Fruit fly (Drosophila melanogaster) whole organism, pupa: ENCODE data around the gene Rab3-GEF.

Experiments
- CG10348 ChIP-seq: fragments of 200-800 bp; sonication (Bioruptor generic); IDR thresholded peaks from 2 replicates; pipeline ENCODE4 v1.3.6; 2022; ENCODE audit warnings: missing biosample characterization, missing genetic modification characterization
- CG12605 ChIP-seq: fragments of 200-800 bp; sonication (Bioruptor generic); IDR thresholded peaks from 2 replicates; pipeline ENCODE4 v1.3.6; 2022; ENCODE audit warnings: missing biosample characterization, missing genetic modification characterization
- CG13204 ChIP-seq: fragments of 200-800 bp; sonication (Bioruptor generic); optimal IDR thresholded peaks from 2 replicates; lab custom pipeline; 2018; ENCODE audit warnings: missing biosample characterization, mild to moderate bottlenecking, missing genetic modification characterization, moderate library complexity
- CG17806 ChIP-seq: fragments of 200-800 bp; sonication (Bioruptor generic); optimal IDR thresholded peaks from 2 replicates; lab custom pipeline; 2018; ENCODE audit warnings: missing biosample characterization, mild to moderate bottlenecking, missing genetic modification characterization, moderate library complexity
- CG32121 ChIP-seq: fragments of 200-800 bp; sonication (Bioruptor generic); IDR thresholded peaks from 2 replicates; pipeline ENCODE4 v1.3.6; 2022; ENCODE audit warnings: missing biosample characterization, missing genetic modification characterization
- CG4496 ChIP-seq: fragments of 200-800 bp; sonication (Bioruptor generic); IDR thresholded peaks from 3 replicates; pipeline ENCODE4 v1.3.6; 2022; ENCODE audit warnings: missing biosample characterization, missing genetic modification characterization
- EcR ChIP-seq: fragments of 200-800 bp; sonication (Bioruptor generic); optimal IDR thresholded peaks from 3 replicates; lab custom pipeline; 2019; ENCODE audit warnings: missing biosample characterization, missing genetic modification characterization, mild to moderate bottlenecking, moderate library complexity, missing genetic modification reagents
- Ets98B ChIP-seq: fragments of 200-800 bp; sonication (Bioruptor generic); IDR thresholded peaks from 2 replicates; pipeline ENCODE4 v1.3.6; 2022; ENCODE audit warnings: missing biosample characterization, missing genetic modification characterization
- Pif1A ChIP-seq: fragments of 200-800 bp; sonication (Bioruptor generic); optimal IDR thresholded peaks from 3 replicates; lab custom pipeline; 2016; ENCODE audit warnings: missing biosample characterization, missing genetic modification characterization
- Snoo ChIP-seq: fragments of 200-800 bp; sonication (Bioruptor generic); optimal IDR thresholded peaks from 3 replicates; lab custom pipeline; 2017; ENCODE audit warnings: missing biosample characterization, mild to moderate bottlenecking, missing genetic modification characterization, inconsistent platforms
- fd96Ca ChIP-seq: fragments of 200-800 bp; sonication (Bioruptor generic); IDR thresholded peaks from 3 replicates; pipeline ENCODE4 v1.3.6; 2022; ENCODE audit warnings: missing biosample characterization, missing genetic modification characterization
- gl ChIP-seq: fragments of 200-800 bp; sonication (Bioruptor generic); optimal IDR thresholded peaks from 2 replicates; lab custom pipeline; 2018; ENCODE audit warnings: missing biosample characterization, mild to moderate bottlenecking, missing genetic modification characterization
- rn ChIP-seq: fragments of 200-800 bp; sonication (Bioruptor generic); IDR thresholded peaks from 2 replicates; pipeline ENCODE4 v1.3.6; 2022; ENCODE audit warnings: missing biosample characterization, missing genetic modification characterization

dm6 chrX:15043013-15043699, 46.3 kb upstream of the Rab3-GEF start:
- TF ChIP-seq Pif1A (GFP tag; lab: Kevin White, UChicago) (peak; percentile 59), CG13204 (GFP tag; lab: Kevin White, UChicago) (no peak), Ets98B (peak; percentile 88), CG17806 (tag; lab: Kevin White, UChicago) (peak; percentile 74), EcR (GFP tag; lab: Kevin White, UChicago) (no peak), CG32121 (peak; percentile 85), CG12605 (GFP tag; lab: Robert Waterston, UW) (peak; percentile 89), fd96Ca (GFP tag; lab: Robert Waterston, UW) (peak; percentile 83), CG4496 (GFP tag; lab: Robert Waterston, UW) (peak; percentile 90), CG10348 (GFP tag; lab: Robert Waterston, UW) (peak; percentile 62; the same call in 1 of the 2 replicates), gl (tag; lab: Kevin White, UChicago) (no peak), rn (GFP tag; lab: Robert Waterston, UW) (peak; percentile 75), Snoo (tag; lab: Kevin White, UChicago) (peak; percentile 53)
